Worm (Caenorhabditis elegans): ENCODE data around the gene K10H10.12.
A peak's percentile ranks its signal among the peaks of the same experiment; 100 is the strongest.

K10H10.12 gene

DNA sequence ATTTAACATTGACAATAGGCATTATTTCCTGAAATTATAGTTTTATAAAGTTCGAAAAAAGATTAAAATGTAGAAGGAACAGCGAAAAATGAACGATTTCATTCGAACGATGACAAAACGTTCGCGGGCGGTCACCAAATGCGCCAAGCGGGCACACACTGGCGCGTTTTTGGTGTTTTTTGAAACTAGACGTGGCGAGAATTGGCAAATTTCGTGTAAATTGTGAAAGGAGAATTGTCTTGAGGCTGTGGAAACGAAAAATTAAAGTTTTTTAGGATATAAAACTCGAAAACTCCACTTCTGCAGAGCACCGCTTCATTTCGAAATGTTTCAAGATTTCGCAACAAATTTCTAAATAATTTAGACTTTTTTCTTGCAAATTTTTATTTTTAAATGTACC lies 17.5 kb downstream of the K10H10.12 start, which contains the start of gene usp-14 (continued):
- TF ChIP-seq xbp-1 (tag; optimal IDR thresholded peaks at IDR 0.05) (peak; percentile 63), nhr-85 (tag) (peak; percentile 79), F16B12.6 (tag; optimal IDR thresholded peaks at IDR 0.05) (peak; percentile 47), egl-13 (tag; optimal IDR thresholded peaks at IDR 0.05) (peak; percentile 20), sptf-1 (tag; optimal IDR thresholded peaks at IDR 0.05) (no peak), sup-37 (GFP tag; optimal IDR thresholded peaks at IDR 0.05) (no peak), isw-1 (GFP tag; IDR thresholded peaks at IDR 0.05) (peak; percentile 45), nhr-20 (tag; optimal IDR thresholded peaks at IDR 0.05) (peak; percentile 67), efl-1 (optimal IDR thresholded peaks at IDR 0.05) (peak; percentile 77 to 80), efl-1 (GFP tag; optimal IDR thresholded peaks at IDR 0.05 in 1 of 2) (peak; percentile 82 to 98), ces-1 (GFP tag; optimal IDR thresholded peaks at IDR 0.05) (no peak), ets-5 (GFP tag; IDR thresholded peaks at IDR 0.05) (no peak), pax-3 (tag; optimal IDR thresholded peaks at IDR 0.05) (peak; percentile 0), nhr-237 (tag; optimal IDR thresholded peaks at IDR 0.05) (no peak), irx-1 (tag; optimal IDR thresholded peaks at IDR 0.05) (peak; percentile 51), pag-3 (tag; optimal IDR thresholded peaks at IDR 0.05; ENCODE audit: borderline replicate concordance, insufficient read depth) (no peak), unc-62 (GFP tag; optimal IDR thresholded peaks at IDR 0.05) (no peak), nhr-76 (tag; optimal IDR thresholded peaks at IDR 0.05) (no peak), hpl-2 (GFP tag; optimal IDR thresholded peaks at IDR 0.05) (no peak), jun-1 (tag; optimal IDR thresholded peaks at IDR 0.05) (peak; percentile 31), efl-3 (GFP tag; optimal IDR thresholded peaks at IDR 0.05) (no peak), nhr-11 (tag; optimal IDR thresholded peaks at IDR 0.05) (no peak), lsy-2 (tag; optimal IDR thresholded peaks at IDR 0.05) (peak; percentile 70 to 78), lir-3 (tag; optimal IDR thresholded peaks at IDR 0.05; ENCODE audit: poor library complexity) (peak; percentile 8), lin-39 (tag; optimal IDR thresholded peaks at IDR 0.05) (no peak), unc-98 (GFP tag; IDR thresholded peaks at IDR 0.05) (no peak), ztf-11 (tag; optimal IDR thresholded peaks at IDR 0.05) (no peak), hlh-17 (GFP tag; optimal IDR thresholded peaks at IDR 0.05; ENCODE audit: borderline replicate concordance) (no peak), Y116A8C.19 (tag; optimal IDR thresholded peaks at IDR 0.05; ENCODE audit: borderline replicate concordance) (no peak), snu-23 (GFP tag; optimal IDR thresholded peaks at IDR 0.05) (peak; percentile 72), fkh-10 (GFP tag; optimal IDR thresholded peaks at IDR 0.05) (no peak), C34B4.2 (tag; optimal IDR thresholded peaks at IDR 0.05) (no peak), lin-35 (GFP tag; optimal IDR thresholded peaks at IDR 0.05) (peak; percentile 82 to 90), ztf-4 (tag; optimal IDR thresholded peaks at IDR 0.05) (no peak), ceh-82 (tag; optimal IDR thresholded peaks at IDR 0.05) (peak in 2 of 3 experiments; percentile 48 to 51), lin-13 (GFP tag; optimal IDR thresholded peaks at IDR 0.05) (no peak), nhr-28 (tag; optimal IDR thresholded peaks at IDR 0.05) (no peak), dpl-1 (GFP tag; optimal IDR thresholded peaks at IDR 0.05) (peak; percentile 74 to 87 (median 87)), tbx-2 (tag; optimal IDR thresholded peaks at IDR 0.05) (peak; percentile 66), ceh-88 (GFP tag; IDR thresholded peaks at IDR 0.05) (no peak), vab-15 (tag; optimal IDR thresholded peaks at IDR 0.05) (no peak), zag-1 (tag; optimal IDR thresholded peaks at IDR 0.05) (no peak), aha-1 (tag; optimal IDR thresholded peaks at IDR 0.05) (no peak), unc-30 (tag; optimal IDR thresholded peaks at IDR 0.05) (no peak), mep-1 (tag; optimal IDR thresholded peaks at IDR 0.05) (peak; percentile 66)

DNA sequence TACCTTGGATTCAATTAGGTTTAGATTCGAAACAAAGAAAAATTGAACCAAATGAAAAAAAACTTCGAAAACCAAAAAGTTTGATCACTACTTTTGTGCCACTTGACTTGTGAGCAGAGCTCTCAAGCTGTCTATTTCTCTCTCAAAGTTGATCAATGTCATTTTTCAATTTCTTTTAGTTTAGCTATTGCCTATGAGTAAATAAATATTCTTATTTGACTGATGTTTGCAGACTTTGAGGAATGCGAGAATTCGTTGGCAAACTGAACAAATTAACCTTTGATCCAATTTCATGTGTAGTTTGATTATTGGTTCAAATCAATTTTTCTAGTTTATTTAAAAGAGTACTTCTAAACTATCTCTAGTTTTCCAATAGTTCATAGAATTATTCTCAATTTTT lies 22.3 kb downstream of the K10H10.12 start:
- no peak for TF ChIP-seq skn-1 (tag; optimal IDR thresholded peaks at IDR 0.05)
- no peak for TF ChIP-seq zip-4 (GFP tag; optimal IDR thresholded peaks at IDR 0.05)
- no peak for TF ChIP-seq efl-1 (optimal IDR thresholded peaks at IDR 0.05)
- peak in 1 of 2 experiments; percentile 62 for TF ChIP-seq efl-1 (GFP tag; optimal IDR thresholded peaks at IDR 0.05 in 1 of 2)
